Fruit fly (Drosophila melanogaster): ENCODE measurements around the gene Naa40.

The Naa40 gene

dm6 chr3R:29737891-29738290, 13.1 kb upstream of the Naa40 start, which contains the start of gene Gnpnat (continued):
- TF ChIP-seq CG8388 (GFP tag; optimal IDR thresholded peaks at IDR 0.05) (peak; percentile 59), fru (optimal IDR thresholded peaks at IDR 0.05) (no peak), oc (tag; optimal IDR thresholded peaks at IDR 0.05) (peak; percentile 36), bsh (GFP tag; optimal IDR thresholded peaks at IDR 0.05) (peak in 1 of 2 experiments; percentile 73), CG8089 (GFP tag; optimal IDR thresholded peaks at IDR 0.05) (no peak), Kr (GFP tag; optimal IDR thresholded peaks at IDR 0.05) (no peak), Side (GFP tag; optimal IDR thresholded peaks at IDR 0.05) (no peak), CG6175 (GFP tag; IDR thresholded peaks at IDR 0.05) (no peak), Sry-δ (GFP tag; optimal IDR thresholded peaks at IDR 0.05) (no peak), Mrtf (GFP tag; IDR thresholded peaks at IDR 0.05) (no peak), pros (GFP tag; optimal IDR thresholded peaks at IDR 0.05) (no peak), slp2 (GFP tag; optimal IDR thresholded peaks at IDR 0.05) (no peak), Ssrp (tag; optimal IDR thresholded peaks at IDR 0.05) (peak; percentile 39), gce (GFP tag; IDR thresholded peaks at IDR 0.05) (no peak), CG18476 (GFP tag; optimal IDR thresholded peaks at IDR 0.05) (peak; percentile 18), CG7987 (GFP tag; optimal IDR thresholded peaks at IDR 0.05) (no peak), CG3995 (GFP tag; optimal IDR thresholded peaks at IDR 0.05) (no peak), ranshi (GFP tag; IDR thresholded peaks at IDR 0.05) (no peak), Spps (tag; optimal IDR thresholded peaks at IDR 0.05) (peak; percentile 29), dmrt11E (tag; optimal IDR thresholded peaks at IDR 0.05) (peak; percentile 51), CG7839 (tag; optimal IDR thresholded peaks at IDR 0.05) (peak; percentile 69), Dbx (GFP tag; IDR thresholded peaks at IDR 0.05) (no peak), pan (optimal IDR thresholded peaks at IDR 0.05) (no peak), pan (GFP tag; optimal IDR thresholded peaks at IDR 0.05 in 1 of 2, IDR thresholded peaks at IDR 0.05 in 1 of 2) (no peak), NC2β (GFP tag; optimal IDR thresholded peaks at IDR 0.05) (no peak), emc (GFP tag; optimal IDR thresholded peaks at IDR 0.05) (no peak), unc-4 (GFP tag; IDR thresholded peaks at IDR 0.05; ENCODE audit: partially characterized antibody) (no peak), vvl (GFP tag; IDR thresholded peaks at IDR 0.05) (no peak), ab (GFP tag; optimal IDR thresholded peaks at IDR 0.05) (no peak), CG8281 (tag; optimal IDR thresholded peaks at IDR 0.05) (no peak), D19B (GFP tag; optimal IDR thresholded peaks at IDR 0.05) (no peak), ftz-f1 (GFP tag; optimal IDR thresholded peaks at IDR 0.05) (no peak), CG17568 (GFP tag; optimal IDR thresholded peaks at IDR 0.05) (no peak), Sox100B (GFP tag; optimal IDR thresholded peaks at IDR 0.05) (no peak), CG32767 (GFP tag; IDR thresholded peaks at IDR 0.05) (no peak), rib (GFP tag; IDR thresholded peaks at IDR 0.05) (no peak), Nf-YC (tag; optimal IDR thresholded peaks at IDR 0.05) (no peak), cg (GFP tag; optimal IDR thresholded peaks at IDR 0.05) (no peak), CG13287 (GFP tag; IDR thresholded peaks at IDR 0.05; ENCODE audit: partially characterized antibody) (no peak), Hey (tag; optimal IDR thresholded peaks at IDR 0.05) (no peak), Trl (optimal IDR thresholded peaks at IDR 0.05) (no peak), Trl (GFP tag; optimal IDR thresholded peaks at IDR 0.05) (no peak), Lhr (GFP tag; optimal IDR thresholded peaks at IDR 0.05) (no peak), yki (optimal IDR thresholded peaks at IDR 0.05) (no peak), psq (GFP tag; optimal IDR thresholded peaks at IDR 0.05) (peak; percentile 43), Hr39 (optimal IDR thresholded peaks at IDR 0.05) (no peak), danr (GFP tag; IDR thresholded peaks at IDR 0.05) (no peak), da (GFP tag; optimal IDR thresholded peaks at IDR 0.05) (no peak), CG11247 (GFP tag; IDR thresholded peaks at IDR 0.05) (no peak), HLH4C (GFP tag; IDR thresholded peaks at IDR 0.05; ENCODE audit: partially characterized antibody) (no peak), Lpt (GFP tag; optimal IDR thresholded peaks at IDR 0.05) (no peak), schlank (tag; optimal IDR thresholded peaks at IDR 0.05) (no peak), lmd (GFP tag; IDR thresholded peaks at IDR 0.05) (no peak), CG9437 (GFP tag; optimal IDR thresholded peaks at IDR 0.05) (peak; percentile 99)
